Worm (Caenorhabditis elegans): ENCODE data around the gene srt-42.

srt-42 gene

DNA sequence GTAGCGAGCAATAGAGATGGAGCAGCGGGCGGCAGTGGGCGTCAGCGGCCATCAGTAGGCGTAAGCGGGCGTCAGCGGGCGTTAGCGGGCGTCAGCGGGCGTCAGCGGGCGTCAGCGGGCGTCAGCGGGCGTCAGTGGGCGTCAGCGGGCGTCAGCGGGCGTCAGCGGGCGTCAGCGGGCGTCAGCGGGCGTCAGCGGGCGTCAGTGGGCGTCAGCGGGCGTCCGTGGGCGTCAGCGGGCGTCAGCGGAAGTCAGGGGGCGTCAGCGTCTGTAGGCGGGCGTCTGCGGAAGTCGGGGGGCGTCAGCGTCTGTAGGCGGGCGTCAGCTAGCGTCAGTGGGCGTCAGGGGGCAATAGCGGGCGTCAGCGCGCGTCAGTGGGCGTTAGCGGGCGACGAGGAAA lies 42.7 kb downstream of the srt-42 start:
- TF ChIP-seq sptf-1 (tag; optimal IDR thresholded peaks at IDR 0.05), result peak; percentile 25

DNA sequence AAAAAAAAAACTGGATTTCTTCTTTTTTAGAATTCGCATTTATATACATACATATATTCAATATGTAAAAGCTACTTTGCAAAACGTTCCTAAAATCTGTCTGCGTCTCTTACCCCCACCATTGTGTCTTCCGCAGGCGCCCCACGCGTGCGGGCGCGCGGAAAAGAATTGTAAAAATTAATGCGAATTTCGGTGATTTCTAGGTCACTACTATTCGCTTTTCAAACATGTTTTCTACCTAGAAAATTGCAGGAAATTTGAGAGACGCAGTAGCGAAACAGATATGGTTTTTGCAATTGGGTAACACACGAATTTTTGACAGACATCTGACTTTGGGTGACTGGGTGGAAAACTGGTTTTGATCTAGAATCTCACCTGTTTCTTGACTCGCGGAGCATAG lies 47.8 kb downstream of the srt-42 start:
- TF ChIP-seq sptf-1 (tag; optimal IDR thresholded peaks at IDR 0.05), result no peak
- no peak for TF ChIP-seq ces-1 (GFP tag; optimal IDR thresholded peaks at IDR 0.05)
- TF ChIP-seq blmp-1 (tag; optimal IDR thresholded peaks at IDR 0.05), result no peak
- no peak for TF ChIP-seq unc-39 (tag; optimal IDR thresholded peaks at IDR 0.05)
- no peak for TF ChIP-seq unc-120 (tag; optimal IDR thresholded peaks at IDR 0.05; ENCODE audit: poor library complexity, severe bottlenecking)

DNA sequence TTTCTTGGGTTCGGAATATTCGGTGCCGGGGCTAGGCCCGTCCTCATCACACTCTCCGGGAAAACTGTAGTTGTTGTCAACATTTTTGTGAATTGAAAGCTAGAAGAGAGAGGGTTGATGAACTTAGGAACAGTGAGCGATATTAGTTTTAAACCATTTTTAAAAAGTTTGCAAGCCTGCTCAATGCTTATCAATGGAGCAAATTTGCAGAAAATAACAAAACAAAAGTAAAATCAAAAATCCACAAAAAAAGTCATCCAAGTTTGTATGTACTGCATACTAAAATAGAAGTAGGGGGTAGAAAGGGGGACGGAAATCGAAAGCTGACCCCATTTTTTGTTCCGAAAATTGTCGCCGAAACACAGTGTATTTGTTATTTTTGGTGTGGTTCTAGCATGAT lies 48.9 kb downstream of the srt-42 start, which contains the start of gene T10B5.10:
T10B5.10 (minus strand) TSS at position 101 of the 400 bp plus-strand sequence.
- TF ChIP-seq ztf-11 (tag; optimal IDR thresholded peaks at IDR 0.05) (no peak), elt-3 (tag; optimal IDR thresholded peaks at IDR 0.05) (no peak), elt-1 (tag; optimal IDR thresholded peaks at IDR 0.05; ENCODE audit: borderline replicate concordance, insufficient read depth) (no peak), mep-1 (tag; optimal IDR thresholded peaks at IDR 0.05) (no peak), flh-1 (GFP tag; optimal IDR thresholded peaks at IDR 0.05) (no peak), nhr-12 (tag; optimal IDR thresholded peaks at IDR 0.05) (no peak), cnd-1 (tag; optimal IDR thresholded peaks at IDR 0.05) (no peak), M03D4.4 (tag; optimal IDR thresholded peaks at IDR 0.05) (no peak), nhr-76 (tag; optimal IDR thresholded peaks at IDR 0.05) (no peak), drap-1 (GFP tag; optimal IDR thresholded peaks at IDR 0.05) (no peak), unc-62 (GFP tag; optimal IDR thresholded peaks at IDR 0.05) (no peak), ceh-43 (GFP tag; optimal IDR thresholded peaks at IDR 0.05) (no peak), ces-1 (GFP tag; optimal IDR thresholded peaks at IDR 0.05) (no peak), pha-4 (tag; optimal IDR thresholded peaks at IDR 0.05) (no peak), sem-2 (GFP tag; optimal IDR thresholded peaks at IDR 0.05) (no peak)

DNA sequence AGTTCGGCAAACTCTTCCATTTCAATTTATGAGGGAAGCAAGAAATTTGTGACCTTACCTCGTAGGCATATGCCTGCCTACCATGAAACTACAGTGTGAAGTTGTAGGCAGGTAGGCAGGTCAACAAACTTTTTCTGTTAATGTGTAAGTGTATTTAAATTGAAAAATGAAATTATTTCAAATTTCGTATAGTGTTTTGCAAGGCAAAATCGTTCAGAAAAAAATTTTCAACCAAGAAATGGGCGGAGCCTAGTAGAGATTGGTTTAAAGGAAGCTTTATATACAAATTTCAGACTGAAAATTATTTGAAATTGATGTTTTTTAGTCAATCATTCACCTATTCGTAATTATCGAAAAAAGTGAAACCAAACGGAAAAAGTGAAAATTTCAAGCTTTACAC lies 50.6 kb downstream of the srt-42 start:
- no peak for TF ChIP-seq drap-1 (GFP tag; optimal IDR thresholded peaks at IDR 0.05)
- TF ChIP-seq zip-8 (tag; optimal IDR thresholded peaks at IDR 0.05), result no peak
- no peak for TF ChIP-seq unc-39 (tag; optimal IDR thresholded peaks at IDR 0.05)
- TF ChIP-seq nhr-76 (tag; optimal IDR thresholded peaks at IDR 0.05), result no peak

Data from whole organism, mixed stage, embryonic.